Worm (Caenorhabditis elegans) whole organism, midembryonic: Measurements from ENCODE around the gene F46C3.2.

Experiments used
- T22C8.4 ChIP-seq: fragments of 200-800 bp; sonication (Bioruptor generic); IDR thresholded peaks from 2 replicates; pipeline ENCODE4 v1.3.6; 2022; ENCODE audit warnings: missing genetic modification characterization, missing compliant biosample characterization
- cog-1 ChIP-seq: sonication (generic microtip); optimal IDR thresholded peaks from 2 replicates; lab custom pipeline; 2016; ENCODE audit warnings: missing genetic modification characterization, missing compliant biosample characterization
- flt-1 ChIP-seq: fragments of 200-800 bp; sonication (Bioruptor generic); IDR thresholded peaks from 2 replicates; pipeline ENCODE4 v1.3.6; 2022; ENCODE audit warnings: missing genetic modification characterization, missing compliant biosample characterization
- klf-2 ChIP-seq: fragments of 200-800 bp; sonication (Bioruptor generic); conservative IDR thresholded peaks from 2 replicates; pipeline ENCODE4 v1.3.6; 2022; ENCODE audit warnings: missing genetic modification reagents, missing genetic modification characterization, missing compliant biosample characterization
- med-1 ChIP-seq: sonication (generic microtip); optimal IDR thresholded peaks from 2 replicates; lab custom pipeline; 2017; ENCODE audit warnings: missing genetic modification characterization, mild to moderate bottlenecking, missing compliant biosample characterization, antibody characterized with exemption, missing genetic modification reagents; ENCODE audit not compliant: insufficient read depth
- ref-1 ChIP-seq: fragments of 200-800 bp; sonication (Bioruptor generic); conservative IDR thresholded peaks from 2 replicates; pipeline ENCODE4 v1.3.6; 2022; ENCODE audit warnings: missing genetic modification reagents, missing genetic modification characterization, missing compliant biosample characterization
- tab-1 ChIP-seq: fragments of 200-800 bp; sonication (Bioruptor generic); IDR thresholded peaks from 2 replicates; pipeline ENCODE4 v1.3.6; 2022; ENCODE audit warnings: missing genetic modification characterization, missing compliant biosample characterization
- ztf-23 ChIP-seq: fragments of 200-800 bp; sonication (Bioruptor generic); IDR thresholded peaks from 2 replicates; pipeline ENCODE4 v1.3.6; 2022; ENCODE audit warnings: missing genetic modification reagents, missing genetic modification characterization, missing compliant biosample characterization
- ztf-29 ChIP-seq: fragments of 200-800 bp; sonication (Bioruptor generic); IDR thresholded peaks from 2 replicates; pipeline ENCODE4 v1.3.6; 2022; ENCODE audit warnings: missing genetic modification reagents, missing genetic modification characterization, missing compliant biosample characterization

Gene F46C3.2

ce11 chrX:11418667-11419066, at the start of gene F46C3.2:
TSS of gene F46C3.2 (minus strand) at chrX:11418767.
- TF ChIP-seq ztf-23 (no peak), med-1 (GFP tag; lab: Kevin White, UChicago) (no peak), cog-1 (tag; lab: Kevin White, UChicago) (no peak), ref-1 (GFP tag; lab: Robert Waterston, UW) (no peak), klf-2 (GFP tag; lab: Robert Waterston, UW) (no peak), tab-1 (GFP tag; lab: Robert Waterston, UW) (no peak), ztf-29 (no peak), flt-1 (GFP tag; lab: Robert Waterston, UW) (no peak), T22C8.4 (GFP tag; lab: Robert Waterston, UW) (no peak)

DNA sequence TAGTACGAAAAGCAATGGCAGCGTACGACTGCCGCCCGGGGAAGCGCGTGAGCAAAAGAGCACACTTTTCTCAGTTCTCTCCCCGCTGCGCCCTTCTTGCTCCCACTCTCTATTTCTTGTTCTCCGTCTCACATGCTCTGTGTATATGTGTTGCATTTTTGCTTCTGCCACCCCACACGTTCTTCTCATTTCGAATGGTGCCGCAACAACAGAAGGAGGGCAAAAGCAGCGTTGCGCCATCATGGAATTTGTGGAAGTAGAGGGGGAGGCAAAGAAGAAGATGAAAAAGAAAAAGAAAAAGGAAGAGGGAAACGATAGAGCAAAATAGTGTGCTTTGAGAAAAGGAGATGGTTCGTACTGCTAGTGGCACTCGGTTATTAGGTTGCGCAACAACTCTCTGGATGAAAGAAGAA, 48.8 kb upstream of the F46C3.2 start:
- TF ChIP-seq klf-2 (GFP tag; lab: Robert Waterston, UW) (no peak), cog-1 (tag; lab: Kevin White, UChicago) (peak; percentile 53)

DNA sequence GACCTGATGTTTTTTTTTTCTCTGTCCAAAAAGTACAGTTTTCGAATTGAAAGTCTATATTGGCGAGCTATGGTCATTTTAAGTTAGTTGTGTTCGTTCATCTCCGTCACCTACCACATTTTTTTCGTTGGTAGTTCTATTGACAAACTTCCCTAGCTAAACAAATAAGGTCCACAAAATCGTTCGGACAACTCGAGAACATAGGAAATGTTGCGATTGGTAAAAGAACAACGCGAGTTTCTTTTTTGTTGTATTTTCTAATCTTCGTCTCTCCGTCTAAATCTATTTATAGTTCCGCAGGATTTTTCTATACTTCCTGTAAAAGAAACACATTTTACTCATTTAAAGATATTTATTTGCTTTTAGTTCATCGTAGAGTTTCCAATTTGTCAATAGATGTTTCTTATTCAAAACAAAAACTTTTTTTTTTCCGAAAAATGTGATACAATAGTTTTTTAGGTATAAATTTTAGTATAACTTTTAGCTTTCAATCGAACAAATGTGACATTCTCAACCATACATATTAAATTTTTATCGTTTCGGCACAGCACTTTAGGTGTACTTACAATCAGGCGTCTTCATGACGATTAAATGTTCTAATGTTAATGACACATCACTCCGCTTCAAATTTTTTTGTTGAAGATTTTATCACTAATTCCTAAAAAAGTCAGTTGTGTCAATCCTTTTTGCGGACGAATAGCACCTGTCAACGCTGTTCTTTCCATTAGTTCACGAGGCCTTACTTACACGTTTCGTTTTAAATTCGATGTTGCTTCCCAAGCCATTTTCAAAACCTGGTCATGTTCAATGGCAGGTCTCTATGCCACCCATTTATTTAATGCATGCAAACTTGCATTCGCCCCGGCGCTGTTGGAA, 48.1 kb upstream of the F46C3.2 start:
- TF ChIP-seq tab-1 (GFP tag; lab: Robert Waterston, UW) (no peak), cog-1 (tag; lab: Kevin White, UChicago) (no peak), ref-1 (GFP tag; lab: Robert Waterston, UW) (no peak), ztf-23 (no peak), T22C8.4 (GFP tag; lab: Robert Waterston, UW) (no peak), ztf-29 (no peak), med-1 (GFP tag; lab: Kevin White, UChicago) (no peak), klf-2 (GFP tag; lab: Robert Waterston, UW) (no peak), flt-1 (GFP tag; lab: Robert Waterston, UW) (no peak)

ce11 chrX:11465215-11465614, 46.6 kb upstream of the F46C3.2 start, which contains the start of gene lin-14:
TSS of gene lin-14 (plus strand) at chrX:11465560.
- TF ChIP-seq T22C8.4 (GFP tag; lab: Robert Waterston, UW): no peak
- TF ChIP-seq tab-1 (GFP tag; lab: Robert Waterston, UW): no peak
- TF ChIP-seq ztf-23: no peak
- TF ChIP-seq flt-1 (GFP tag; lab: Robert Waterston, UW): no peak
- no peak for TF ChIP-seq ztf-29
- TF ChIP-seq ref-1 (GFP tag; lab: Robert Waterston, UW): no peak
- TF ChIP-seq cog-1 (tag; lab: Kevin White, UChicago): no peak
- TF ChIP-seq klf-2 (GFP tag; lab: Robert Waterston, UW): no peak
- no peak for TF ChIP-seq med-1 (GFP tag; lab: Kevin White, UChicago)

DNA sequence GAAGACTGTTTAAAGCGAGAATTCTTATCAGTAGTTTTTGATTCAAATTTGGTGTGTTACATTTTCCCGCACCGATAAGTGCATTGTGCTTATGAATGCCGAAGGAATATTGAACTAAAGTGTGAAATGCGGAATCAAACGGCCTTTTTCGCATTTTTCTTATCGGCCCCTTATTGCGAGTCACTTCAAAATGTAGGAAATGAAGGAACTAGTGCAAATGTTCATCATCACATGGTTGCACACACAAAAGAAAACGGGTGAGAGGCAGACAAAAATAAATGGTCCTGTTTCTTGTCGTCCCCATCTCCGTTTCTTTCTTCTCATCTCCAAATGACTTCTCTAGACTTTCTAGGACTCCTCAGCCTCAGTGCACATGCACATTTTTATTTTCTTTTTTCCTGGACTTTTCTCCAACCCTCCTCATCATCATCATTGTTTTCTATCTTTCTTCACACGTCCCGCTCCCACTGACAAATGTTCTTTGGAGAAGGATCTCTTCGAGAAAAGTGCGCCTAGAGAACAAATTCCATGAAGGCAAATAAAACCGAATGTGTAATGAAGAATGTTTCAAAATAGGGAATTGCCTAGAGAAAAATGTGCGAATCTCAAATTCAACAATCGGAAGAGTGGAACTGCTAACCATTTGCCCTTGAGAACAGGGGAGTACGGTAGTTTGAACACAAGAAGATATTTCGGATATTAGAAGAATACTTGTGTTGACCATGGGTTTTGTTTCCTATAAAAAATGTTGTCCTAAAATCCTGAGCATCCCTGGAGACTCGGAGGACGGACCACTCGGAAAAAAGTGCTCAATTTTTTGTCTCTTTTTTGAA, 45.9 kb upstream of the F46C3.2 start:
- TF ChIP-seq tab-1 (GFP tag; lab: Robert Waterston, UW): no peak
- TF ChIP-seq T22C8.4 (GFP tag; lab: Robert Waterston, UW): no peak
- no peak for TF ChIP-seq flt-1 (GFP tag; lab: Robert Waterston, UW)
- TF ChIP-seq ref-1 (GFP tag; lab: Robert Waterston, UW): no peak
- no peak for TF ChIP-seq ztf-29
- TF ChIP-seq ztf-23: no peak
- no peak for TF ChIP-seq med-1 (GFP tag; lab: Kevin White, UChicago)
- no peak for TF ChIP-seq klf-2 (GFP tag; lab: Robert Waterston, UW)

DNA sequence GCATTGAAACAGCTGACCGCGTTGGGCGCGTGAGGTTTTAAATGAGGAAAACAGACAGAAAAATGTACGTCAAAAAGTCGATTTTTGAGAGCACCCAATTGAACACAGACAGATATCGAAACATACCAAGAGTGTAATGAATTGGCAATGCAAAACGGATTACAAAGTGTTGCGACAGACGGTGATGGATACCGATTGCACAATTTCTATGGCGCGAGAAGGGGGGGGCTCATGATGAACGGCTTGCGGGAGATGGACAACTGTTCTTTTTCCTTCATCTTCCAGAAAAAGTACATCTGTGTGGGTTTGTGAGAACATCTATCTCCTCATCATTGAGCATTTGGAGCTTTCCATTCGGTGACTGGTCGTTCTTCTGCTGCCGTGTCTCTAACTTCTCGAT, 45.0 kb upstream of the F46C3.2 start:
- TF ChIP-seq ztf-23: no peak
- TF ChIP-seq med-1 (GFP tag; lab: Kevin White, UChicago): no peak
- no peak for TF ChIP-seq tab-1 (GFP tag; lab: Robert Waterston, UW)
- TF ChIP-seq ztf-29: no peak
- no peak for TF ChIP-seq klf-2 (GFP tag; lab: Robert Waterston, UW)
- no peak for TF ChIP-seq T22C8.4 (GFP tag; lab: Robert Waterston, UW)
- TF ChIP-seq cog-1 (tag; lab: Kevin White, UChicago): no peak
- no peak for TF ChIP-seq flt-1 (GFP tag; lab: Robert Waterston, UW)
- no peak for TF ChIP-seq ref-1 (GFP tag; lab: Robert Waterston, UW)

- TF ChIP-seq cog-1 (tag; lab: Kevin White, UChicago) (no peak), ztf-23 (no peak), ztf-29 (no peak), T22C8.4 (GFP tag; lab: Robert Waterston, UW) (no peak), ref-1 (GFP tag; lab: Robert Waterston, UW) (no peak), flt-1 (GFP tag; lab: Robert Waterston, UW) (no peak)
Measured at ce11 chrX:11463005-11463404, 44.4 kb upstream of the F46C3.2 start.

DNA sequence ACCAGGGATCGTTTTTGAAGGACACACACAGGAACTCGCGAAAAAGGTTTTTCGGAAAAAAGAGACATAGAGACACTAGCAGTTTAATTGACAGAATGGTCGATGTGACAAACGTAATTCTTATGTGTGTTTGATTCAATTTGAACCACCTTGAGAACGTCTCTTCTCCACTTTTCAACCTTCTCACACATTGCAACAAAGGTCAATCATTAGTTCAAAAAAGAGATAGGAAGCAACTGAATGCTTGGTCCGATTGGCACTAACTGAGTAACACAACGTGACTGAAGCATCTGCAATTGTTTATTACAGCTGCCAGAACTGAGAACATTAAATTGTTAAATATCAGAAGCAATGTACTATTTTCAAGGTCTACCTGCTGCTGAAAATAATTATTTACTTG, 43.5 kb upstream of the F46C3.2 start:
- TF ChIP-seq ref-1 (GFP tag; lab: Robert Waterston, UW): no peak
- TF ChIP-seq T22C8.4 (GFP tag; lab: Robert Waterston, UW): no peak
- no peak for TF ChIP-seq tab-1 (GFP tag; lab: Robert Waterston, UW)
- TF ChIP-seq klf-2 (GFP tag; lab: Robert Waterston, UW): no peak
- TF ChIP-seq ztf-29: no peak
- no peak for TF ChIP-seq flt-1 (GFP tag; lab: Robert Waterston, UW)
- no peak for TF ChIP-seq cog-1 (tag; lab: Kevin White, UChicago)
- no peak for TF ChIP-seq ztf-23
- TF ChIP-seq med-1 (GFP tag; lab: Kevin White, UChicago): no peak

DNA sequence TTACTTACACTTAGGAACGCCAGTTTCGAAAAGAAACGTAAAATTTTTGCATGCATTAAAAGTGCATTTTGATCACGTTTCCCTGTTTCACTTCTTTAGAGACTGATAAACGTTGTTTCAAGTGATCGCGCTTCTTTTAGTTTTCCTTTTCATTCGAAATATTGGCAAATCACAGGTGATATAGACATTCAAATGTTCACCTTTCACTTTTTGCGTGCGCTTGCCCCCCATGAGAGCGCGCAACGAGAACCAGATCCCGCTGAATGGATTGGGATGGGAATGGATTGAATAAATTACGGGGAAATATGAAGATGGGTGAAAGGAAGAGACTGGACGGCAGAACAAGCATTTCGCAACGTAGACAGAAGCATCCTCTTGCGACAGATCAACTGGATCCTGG, 43.0 kb upstream of the F46C3.2 start:
- TF ChIP-seq tab-1 (GFP tag; lab: Robert Waterston, UW) (no peak), cog-1 (tag; lab: Kevin White, UChicago) (no peak), ztf-29 (no peak), klf-2 (GFP tag; lab: Robert Waterston, UW) (no peak), T22C8.4 (GFP tag; lab: Robert Waterston, UW) (no peak), ref-1 (GFP tag; lab: Robert Waterston, UW) (no peak), flt-1 (GFP tag; lab: Robert Waterston, UW) (no peak), med-1 (GFP tag; lab: Kevin White, UChicago) (no peak), ztf-23 (no peak)
